Worm (Caenorhabditis elegans): ENCODE results near the gene math-9.

DNA sequence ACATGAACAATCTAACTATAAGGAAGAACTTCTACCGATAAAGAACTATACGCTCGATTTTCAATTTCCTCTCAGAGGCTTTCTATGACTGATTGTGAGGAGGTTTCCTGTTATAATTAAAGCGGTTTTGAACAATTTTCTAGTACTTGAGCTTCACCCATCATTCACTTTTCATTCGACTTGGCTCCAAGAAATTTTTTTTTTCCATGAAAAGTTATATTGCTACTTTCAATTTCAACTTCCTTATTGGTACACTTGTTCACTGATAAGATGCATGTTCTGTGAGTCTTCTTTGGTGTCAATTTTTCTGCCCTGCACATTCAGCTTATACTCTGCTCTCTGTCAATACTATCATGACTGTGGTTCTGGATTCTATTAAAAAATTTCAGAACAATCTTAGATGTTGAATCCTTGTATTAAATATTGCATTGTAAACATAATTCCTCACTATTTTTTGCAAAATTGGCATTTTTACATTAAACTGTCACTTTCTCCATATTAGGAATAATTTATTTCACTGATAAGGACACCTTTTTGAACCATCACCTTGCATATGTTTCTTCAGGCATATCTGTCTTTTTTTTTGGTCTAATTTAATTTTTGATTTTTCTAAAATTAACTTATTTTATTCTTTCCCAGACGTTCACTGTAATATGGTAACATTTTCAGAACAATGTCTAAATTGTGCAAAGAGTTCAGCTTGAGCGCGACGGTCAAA, 19.5 kb downstream of the math-9 start, which contains the start of gene math-10:
- TF ChIP-seq him-1 (tag; optimal IDR thresholded peaks at IDR 0.05) = no peak
- no peak for TF ChIP-seq dao-5 (tag; optimal IDR thresholded peaks at IDR 0.05)

All from whole organism, L4/young adult.